Worm (Caenorhabditis elegans): ENCODE data around the gene nspc-10.

DNA sequence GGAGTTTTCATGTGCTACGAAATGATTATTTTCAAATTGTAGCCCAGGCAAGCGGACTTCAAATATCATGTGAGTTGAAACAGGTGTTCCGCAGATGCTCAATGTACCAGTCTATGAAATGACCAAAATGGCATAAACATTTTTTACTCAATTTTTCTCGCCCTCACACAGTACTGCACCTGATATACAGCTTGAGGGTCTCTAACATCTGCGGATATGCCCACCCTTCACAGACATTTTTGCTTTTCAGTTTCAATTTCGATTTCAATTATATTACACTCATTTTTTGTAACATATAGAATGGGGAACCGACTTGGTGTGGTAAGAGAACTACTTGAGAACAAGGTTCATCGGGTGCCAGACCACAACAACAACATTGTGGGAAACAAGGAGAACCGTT, 3.3 kb downstream of the nspc-10 start, which contains the start of gene F42F12.11:
- TF ChIP-seq unc-62 (GFP tag; optimal IDR thresholded peaks at IDR 0.05) (no peak), unc-39 (tag; optimal IDR thresholded peaks at IDR 0.05) (no peak), pqm-1 (tag; optimal IDR thresholded peaks at IDR 0.05) (no peak), mdl-1 (tag; optimal IDR thresholded peaks at IDR 0.05) (no peak), lin-39 (tag; optimal IDR thresholded peaks at IDR 0.05) (no peak), ama-1 (optimal IDR thresholded peaks at IDR 0.05) (no peak)
